Fruit fly (Drosophila melanogaster) whole organism, wandering third instar larva: Measurements from ENCODE around the gene ksh.

Source experiments
- Abd-B ChIP-seq: fragments of >200 bp; optimal IDR thresholded peaks from 2 replicates; lab custom pipeline; 2017; ENCODE audit warnings: missing biosample characterization, missing genetic modification characterization
- CG32264 ChIP-seq: fragments of 200-800 bp; sonication (Bioruptor generic); optimal IDR thresholded peaks from 2 replicates; lab custom pipeline; 2016; ENCODE audit warnings: missing biosample characterization, missing genetic modification characterization
- CG9705 ChIP-seq: fragments of 200-800 bp; sonication (Bioruptor generic); optimal IDR thresholded peaks from 2 replicates; lab custom pipeline; 2018; ENCODE audit warnings: missing biosample characterization, mild to moderate bottlenecking, missing genetic modification characterization
- CrebA ChIP-seq: fragments of 200-800 bp; sonication (Bioruptor generic); optimal IDR thresholded peaks from 2 replicates; lab custom pipeline; 2016; ENCODE audit warnings: missing biosample characterization, mild to moderate bottlenecking, missing genetic modification characterization, borderline replicate concordance
- Dfd ChIP-seq: fragments of >200 bp; optimal IDR thresholded peaks from 2 replicates; lab custom pipeline; 2017; ENCODE audit warnings: missing biosample characterization, missing genetic modification characterization
- GATAd ChIP-seq: sonication (Bioruptor generic); optimal IDR thresholded peaks from 2 replicates; lab custom pipeline; 2016; ENCODE audit warnings: missing biosample characterization, missing genetic modification characterization
- HLH106 ChIP-seq: fragments of 200-800 bp; optimal IDR thresholded peaks from 3 replicates; lab custom pipeline; 2019; ENCODE audit warnings: missing biosample characterization, mild to moderate bottlenecking, missing genetic modification characterization, moderate library complexity
- Hnf4 ChIP-seq: fragments of 200-800 bp; sonication (Bioruptor generic); optimal IDR thresholded peaks from 2 replicates; lab custom pipeline; 2016; ENCODE audit warnings: missing biosample characterization, mild to moderate bottlenecking, missing genetic modification characterization
- Hr78 ChIP-seq: fragments of >200 bp; optimal IDR thresholded peaks from 2 replicates; lab custom pipeline; 2017; ENCODE audit warnings: missing biosample characterization, missing genetic modification characterization
- Hr83 ChIP-seq: fragments of 200-300 bp; sonication (Bioruptor generic); optimal IDR thresholded peaks from 2 replicates; lab custom pipeline; 2016; ENCODE audit warnings: missing biosample characterization, mild to moderate bottlenecking, missing genetic modification characterization, moderate library complexity; ENCODE audit not compliant: poor library complexity, severe bottlenecking
- Myc ChIP-seq: fragments of >200 bp; optimal IDR thresholded peaks from 2 replicates; lab custom pipeline; 2017
- N ChIP-seq: fragments of >200 bp; optimal IDR thresholded peaks from 2 replicates; lab custom pipeline; 2018; ENCODE audit warnings: missing biosample characterization, missing external identifiers, missing genetic modification characterization
- OdsH ChIP-seq: fragments of 200-800 bp; sonication (Bioruptor generic); optimal IDR thresholded peaks from 2 replicates; lab custom pipeline; 2016; ENCODE audit warnings: missing biosample characterization, mild to moderate bottlenecking, missing genetic modification characterization
- Rel ChIP-seq, 2 experiments: fragments of 200-800 bp; sonication (Bioruptor generic) in 1 of 2; optimal IDR thresholded peaks; 2 replicates in 1 of 2; 3 replicates in 1 of 2; lab custom pipeline; 2016 to 2019; ENCODE audit warnings: mild to moderate bottlenecking in 2 of 2, missing biosample characterization in 2 of 2, missing genetic modification characterization in 2 of 2, moderate library complexity in 1 of 2
- Sp1 ChIP-seq: fragments of 200-800 bp; sonication (Bioruptor generic); optimal IDR thresholded peaks from 3 replicates; lab custom pipeline; 2019; ENCODE audit warnings: missing biosample characterization, mild to moderate bottlenecking, missing genetic modification characterization, moderate library complexity
- br ChIP-seq: fragments of 200-800 bp; sonication (Bioruptor generic); optimal IDR thresholded peaks from 2 replicates; lab custom pipeline; 2016; ENCODE audit warnings: missing biosample characterization, missing genetic modification characterization
- dl ChIP-seq, 2 experiments: fragments of 175-275, 200-275 bp in 1 of 2; fragments of 200-275 bp in 1 of 2; sonication (Bioruptor generic); optimal IDR thresholded peaks; lab custom pipeline; 2018; ENCODE audit warnings: mild to moderate bottlenecking in 2 of 2, missing biosample characterization in 2 of 2, missing genetic modification characterization in 2 of 2, moderate library complexity in 2 of 2; ENCODE audit not compliant: partially characterized antibody in 2 of 2, insufficient read depth in 1 of 2
- dsf ChIP-seq: sonication (Bioruptor generic); optimal IDR thresholded peaks from 2 replicates; lab custom pipeline; 2016; ENCODE audit warnings: missing biosample characterization, missing genetic modification characterization, borderline replicate concordance
- ey ChIP-seq: fragments of 200-800 bp; sonication (Bioruptor generic); optimal IDR thresholded peaks from 2 replicates; lab custom pipeline; 2016; ENCODE audit warnings: missing biosample characterization, missing genetic modification characterization
- foxo ChIP-seq, 2 experiments: fragments of 200-800 bp; sonication (Bioruptor generic); optimal IDR thresholded peaks; 2 replicates in 1 of 2; 3 replicates in 1 of 2; lab custom pipeline; 2016 to 2017; ENCODE audit warnings: missing biosample characterization in 2 of 2, missing genetic modification characterization in 2 of 2
- fru ChIP-seq: fragments of 200-800 bp; sonication (Bioruptor generic); optimal IDR thresholded peaks from 3 replicates; lab custom pipeline; 2016; ENCODE audit warnings: missing biosample characterization, mild to moderate bottlenecking, missing genetic modification characterization
- jim ChIP-seq: fragments of 175-275, 200-325 bp; sonication (Bioruptor generic); optimal IDR thresholded peaks from 2 replicates; lab custom pipeline; 2016; ENCODE audit warnings: missing biosample characterization, mild to moderate bottlenecking, missing genetic modification characterization
- lola ChIP-seq: fragments of >200 bp; optimal IDR thresholded peaks from 2 replicates; lab custom pipeline; 2017; ENCODE audit warnings: missing biosample characterization, missing genetic modification characterization
- pan ChIP-seq: fragments of >200 bp; optimal IDR thresholded peaks from 2 replicates; lab custom pipeline; 2017
- psq ChIP-seq: fragments of 200-800 bp; sonication (Bioruptor generic); optimal IDR thresholded peaks from 3 replicates; lab custom pipeline; 2017; ENCODE audit warnings: missing biosample characterization, mild to moderate bottlenecking, missing genetic modification characterization, moderate library complexity
- rgr ChIP-seq: fragments of 200-800 bp; sonication (Bioruptor generic); optimal IDR thresholded peaks from 3 replicates; lab custom pipeline; 2016; ENCODE audit warnings: missing biosample characterization, mild to moderate bottlenecking, missing genetic modification characterization
- sage ChIP-seq: fragments of 200-800 bp; sonication (Bioruptor generic); optimal IDR thresholded peaks from 2 replicates; lab custom pipeline; 2016; ENCODE audit warnings: missing biosample characterization, mild to moderate bottlenecking, missing genetic modification characterization
- tai ChIP-seq: sonication (Bioruptor generic); optimal IDR thresholded peaks from 2 replicates; lab custom pipeline; 2016; ENCODE audit warnings: missing biosample characterization, missing genetic modification characterization
- woc ChIP-seq: sonication (Bioruptor generic); optimal IDR thresholded peaks from 2 replicates; lab custom pipeline; 2016; ENCODE audit warnings: missing biosample characterization, mild to moderate bottlenecking, missing genetic modification characterization

The ksh gene

DNA sequence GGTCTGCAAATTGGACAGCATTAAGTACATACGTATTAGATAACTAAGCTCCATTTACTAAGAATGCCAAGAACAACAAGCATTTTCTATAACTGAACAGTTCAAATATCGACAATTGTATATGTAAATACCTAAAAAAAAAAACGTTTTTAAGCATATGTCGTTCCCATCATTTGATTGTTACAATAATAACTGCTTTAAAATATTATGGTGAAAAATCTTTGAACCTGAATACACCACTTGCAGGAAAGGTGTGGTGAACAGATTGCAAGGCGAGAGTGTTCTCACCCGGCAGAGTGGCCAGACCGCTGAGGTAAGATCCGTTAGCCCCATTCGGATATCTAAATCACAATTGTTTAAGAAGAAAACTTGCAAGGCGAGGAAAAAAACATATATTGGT is 20.0 kb downstream of the ksh start, which contains the start of gene narya:
Gene narya (plus strand): TSS at position 301 of the 400 bp plus-strand sequence.
- TF ChIP-seq Abd-B (GFP tag; lab: Kevin White, UChicago) = no peak
- TF ChIP-seq, all 38 proteins: peak for 0

DNA sequence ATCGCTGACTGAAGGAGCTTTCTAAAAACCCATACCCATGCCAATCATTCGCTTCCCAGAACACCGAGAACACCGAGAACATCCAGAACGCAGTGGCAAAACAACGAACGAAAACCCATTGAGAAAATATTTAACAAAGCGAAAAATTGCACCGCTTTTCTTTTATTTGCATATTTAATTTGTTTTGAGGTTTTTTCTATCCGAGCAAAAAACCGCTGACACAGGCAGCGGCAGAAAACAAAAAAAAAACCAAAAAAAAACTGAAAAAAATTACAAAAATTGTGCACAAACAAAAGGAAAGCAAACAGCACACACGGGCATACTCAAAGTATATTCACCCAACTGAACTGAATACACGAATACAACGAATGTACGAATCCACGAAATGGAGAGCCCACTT is 33.2 kb downstream of the ksh start:
- no peak for TF ChIP-seq Rel (GFP tag; optimal IDR thresholded peaks at IDR 0.05; lab: Kevin White, UChicago)
- no peak for TF ChIP-seq Rel (tag; optimal IDR thresholded peaks at IDR 0.05; lab: Kevin White, UChicago)
- TF ChIP-seq Abd-B (GFP tag; lab: Kevin White, UChicago) = no peak
- TF ChIP-seq CG32264 = no peak
- TF ChIP-seq pan (lab: Kevin White, UChicago) = no peak
- TF ChIP-seq Myc (lab: Kevin White, UChicago) = no peak
- no peak for TF ChIP-seq dsf (GFP tag; lab: Kevin White, UChicago)
- TF ChIP-seq sage (GFP tag; lab: Kevin White, UChicago) = no peak
- no peak for TF ChIP-seq ey
- no peak for TF ChIP-seq Sp1 (GFP tag; lab: Kevin White, UChicago)
- TF ChIP-seq lola (GFP tag; lab: Kevin White, UChicago) = no peak
- TF ChIP-seq dl (GFP tag; optimal IDR thresholded peaks at IDR 0.05; lab: Kevin White, UChicago; ENCODE audit: insufficient read depth in 1 of 2, partially characterized antibody in 2 of 2) = no peak
- no peak for TF ChIP-seq HLH106 (tag; lab: Kevin White, UChicago)
- TF ChIP-seq Hr83 (GFP tag; lab: Kevin White, UChicago) = no peak
- no peak for TF ChIP-seq fru (GFP tag; lab: Kevin White, UChicago)
- TF ChIP-seq OdsH (GFP tag; lab: Kevin White, UChicago) = no peak
- no peak for TF ChIP-seq Hnf4
- no peak for TF ChIP-seq psq (GFP tag; lab: Kevin White, UChicago)
- no peak for TF ChIP-seq GATAd (GFP tag; lab: Kevin White, UChicago)
- no peak for TF ChIP-seq foxo (GFP tag; optimal IDR thresholded peaks at IDR 0.05; lab: Kevin White, UChicago)
- no peak for TF ChIP-seq woc (GFP tag; lab: Kevin White, UChicago)
- TF ChIP-seq, all 38 proteins: peak for 0

DNA sequence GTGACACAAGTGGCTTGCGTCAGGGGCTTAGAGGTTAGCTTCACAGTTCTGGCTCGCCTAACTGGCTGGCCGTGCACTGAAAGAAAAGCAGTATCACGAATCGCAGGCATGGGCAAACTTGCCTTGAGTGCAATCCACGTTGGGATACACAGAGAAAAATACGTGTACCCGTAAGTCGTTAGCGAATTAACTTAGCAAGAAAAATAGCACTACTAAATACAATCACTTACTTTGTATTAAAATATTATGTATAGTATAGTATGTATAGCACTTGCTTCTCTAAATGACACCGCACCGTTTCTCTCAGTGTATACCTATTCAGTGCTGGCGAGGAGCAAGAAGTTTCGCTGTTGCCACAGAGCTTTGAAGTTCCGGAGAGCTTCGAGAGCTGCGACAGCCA is 41.7 kb downstream of the ksh start:
- TF ChIP-seq CG9705 (GFP tag; lab: Kevin White, UChicago) (no peak), foxo (GFP tag; optimal IDR thresholded peaks at IDR 0.05; lab: Kevin White, UChicago) (peak in 1 of 2 experiments; percentile 12), jim (GFP tag; lab: Kevin White, UChicago) (no peak), HLH106 (tag; lab: Kevin White, UChicago) (peak; percentile 1)

DNA sequence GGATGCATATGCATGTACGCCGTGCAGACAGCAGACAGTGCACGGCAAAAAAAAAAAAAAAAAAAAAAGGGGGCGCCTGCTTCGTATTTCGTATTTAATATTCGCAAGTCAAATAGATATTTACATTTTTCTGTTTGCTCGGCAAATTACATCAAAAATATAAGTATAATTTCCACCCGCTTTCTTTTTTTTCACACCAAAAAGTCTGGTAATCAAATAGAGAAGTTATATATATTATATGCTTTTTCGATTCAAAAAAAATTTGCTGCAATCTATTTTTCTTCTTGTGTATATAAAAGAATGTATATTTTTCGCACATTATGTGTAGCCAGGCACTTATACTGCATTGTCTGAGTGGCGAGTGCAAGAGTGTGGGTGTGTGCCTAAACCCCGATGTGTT is 46.5 kb downstream of the ksh start:
- TF ChIP-seq Hr78 (GFP tag; lab: Kevin White, UChicago) = no peak
- no peak for TF ChIP-seq rgr (GFP tag; lab: Kevin White, UChicago)
- no peak for TF ChIP-seq Myc (lab: Kevin White, UChicago)
- no peak for TF ChIP-seq foxo (GFP tag; optimal IDR thresholded peaks at IDR 0.05; lab: Kevin White, UChicago)
- no peak for TF ChIP-seq Dfd (GFP tag; lab: Kevin White, UChicago)
- no peak for TF ChIP-seq Hnf4
- TF ChIP-seq tai = no peak
- no peak for TF ChIP-seq N (GFP tag; lab: Kevin White, UChicago)
- no peak for TF ChIP-seq CG32264
- TF ChIP-seq woc (GFP tag; lab: Kevin White, UChicago) = no peak
- no peak for TF ChIP-seq br (GFP tag; lab: Kevin White, UChicago)
- no peak for TF ChIP-seq CrebA (GFP tag; lab: Kevin White, UChicago)
